Worm (Caenorhabditis elegans) whole organism, L4 larva: Measurements from ENCODE around the gene mig-15.

Experiments
- D1046.2 ChIP-seq: fragments of 200-800 bp; sonication (Bioruptor generic); IDR thresholded peaks from 2 replicates; pipeline ENCODE4 v1.3.6; 2022; ENCODE audit warnings: missing genetic modification characterization, missing compliant biosample characterization
- F49E8.2 ChIP-seq: sonication (generic microtip); optimal IDR thresholded peaks from 2 replicates; lab custom pipeline; 2016; ENCODE audit warnings: missing compliant biosample characterization, mild to moderate bottlenecking, missing genetic modification characterization, borderline replicate concordance
- Y48G9A.11 ChIP-seq: fragments of 200-800 bp; sonication (Bioruptor generic); IDR thresholded peaks from 2 replicates; pipeline ENCODE4 v1.3.6; 2022; ENCODE audit warnings: missing genetic modification reagents, missing genetic modification characterization, missing compliant biosample characterization
- aha-1 ChIP-seq: fragments of 150-350 bp; peaks from one replicate; lab custom pipeline; 2014; ENCODE audit warnings: missing biosample characterization, missing genetic modification characterization
- ceh-28 ChIP-seq: fragments of 150-350 bp; optimal IDR thresholded peaks from 2 replicates; lab custom pipeline; 2014; ENCODE audit warnings: missing biosample characterization, missing genetic modification reagents, missing genetic modification characterization
- ceh-32 ChIP-seq: sonication (generic microtip); optimal IDR thresholded peaks from 2 replicates; lab custom pipeline; 2016; ENCODE audit warnings: mild to moderate bottlenecking, missing genetic modification characterization, missing compliant biosample characterization; ENCODE audit not compliant: poor library complexity
- ceh-44 ChIP-seq: fragments of 200-800 bp; sonication (Bioruptor generic); IDR thresholded peaks from 2 replicates; pipeline ENCODE4 v1.3.6; 2022; ENCODE audit warnings: missing genetic modification reagents, missing genetic modification characterization, missing compliant biosample characterization
- daf-16 ChIP-seq, 3 experiments: sonication (generic microtip); optimal IDR thresholded peaks; 2 replicates each; lab custom pipeline; 2016 to 2017; ENCODE audit warnings: missing genetic modification characterization in 3 of 3, missing genetic modification reagents in 3 of 3, mild to moderate bottlenecking in 2 of 3, missing compliant biosample characterization in 2 of 3, missing biosample characterization in 1 of 3, moderate library complexity in 1 of 3
- daf-8 ChIP-seq: fragments of 200-800 bp; sonication (Bioruptor generic); IDR thresholded peaks from 2 replicates; pipeline ENCODE4 v1.3.6; 2022; ENCODE audit warnings: missing genetic modification characterization, missing compliant biosample characterization
- dve-1 ChIP-seq: sonication (generic microtip); optimal IDR thresholded peaks from 2 replicates; lab custom pipeline; 2017; ENCODE audit warnings: antibody characterized with exemption, mild to moderate bottlenecking, missing genetic modification characterization, missing compliant biosample characterization; ENCODE audit not compliant: insufficient read depth
- egl-27 ChIP-seq: sonication (generic microtip); optimal IDR thresholded peaks from 3 replicates; lab custom pipeline; 2017; ENCODE audit warnings: missing biosample characterization, missing genetic modification reagents, missing genetic modification characterization
- gei-8 ChIP-seq: fragments of 200-800 bp; sonication (Bioruptor generic); optimal IDR thresholded peaks from 2 replicates; lab custom pipeline; 2018; ENCODE audit warnings: mild to moderate bottlenecking, missing genetic modification characterization, missing compliant biosample characterization
- hlh-11 ChIP-seq: fragments of 200-800 bp; sonication (Bioruptor generic); optimal IDR thresholded peaks from 2 replicates; lab custom pipeline; 2018; ENCODE audit warnings: mild to moderate bottlenecking, missing genetic modification characterization, missing compliant biosample characterization
- lin-1 ChIP-seq: fragments of 200-800 bp; sonication (Bioruptor generic); IDR thresholded peaks from 2 replicates; pipeline ENCODE4 v1.3.6; 2022; ENCODE audit warnings: missing genetic modification reagents, missing genetic modification characterization, missing compliant biosample characterization
- madf-9 ChIP-seq: fragments of 200-800 bp; sonication (Bioruptor generic); conservative IDR thresholded peaks from 2 replicates; pipeline ENCODE4 v1.3.6; 2022; ENCODE audit warnings: missing genetic modification reagents, missing genetic modification characterization, missing compliant biosample characterization
- mes-2 ChIP-seq: sonication (generic microtip); optimal IDR thresholded peaks from 2 replicates; lab custom pipeline; 2016; ENCODE audit warnings: missing genotype, mild to moderate bottlenecking, missing genetic modification characterization, missing compliant biosample characterization; ENCODE audit not compliant: poor library complexity, severe bottlenecking
- nhr-10 ChIP-seq: fragments of 150-350 bp; optimal IDR thresholded peaks from 2 replicates; lab custom pipeline; 2014; ENCODE audit warnings: missing biosample characterization, missing genetic modification characterization
- nhr-102 ChIP-seq: sonication (generic microtip); optimal IDR thresholded peaks from 2 replicates; lab custom pipeline; 2016; ENCODE audit warnings: mild to moderate bottlenecking, missing genetic modification characterization, moderate library complexity, missing compliant biosample characterization
- nhr-111 ChIP-seq: fragments of 200-800 bp; sonication (Bioruptor generic); optimal IDR thresholded peaks from 2 replicates; lab custom pipeline; 2018; ENCODE audit warnings: mild to moderate bottlenecking, missing genetic modification characterization, missing compliant biosample characterization
- nhr-237 ChIP-seq: sonication (generic microtip); optimal IDR thresholded peaks from 2 replicates; lab custom pipeline; 2017; ENCODE audit warnings: missing biosample characterization, missing genetic modification characterization
- nhr-25 ChIP-seq: sonication (generic microtip); optimal IDR thresholded peaks from 2 replicates; lab custom pipeline; 2017; ENCODE audit warnings: missing genetic modification characterization, mild to moderate bottlenecking, missing compliant biosample characterization, antibody characterized with exemption, moderate library complexity, borderline replicate concordance; ENCODE audit not compliant: insufficient read depth
- nhr-41 ChIP-seq: fragments of 200-800 bp; sonication (Bioruptor generic); IDR thresholded peaks from 2 replicates; pipeline ENCODE4 v1.3.6; 2022; ENCODE audit warnings: missing genetic modification reagents, missing genetic modification characterization, missing compliant biosample characterization
- pqm-1 ChIP-seq: sonication (generic microtip); optimal IDR thresholded peaks from 2 replicates; lab custom pipeline; 2017; ENCODE audit warnings: missing biosample characterization, missing genetic modification characterization
- rbr-2 ChIP-seq: sonication (generic microtip); optimal IDR thresholded peaks from 2 replicates; lab custom pipeline; 2016; ENCODE audit warnings: missing genotype, missing genetic modification characterization, missing compliant biosample characterization
- saeg-2 ChIP-seq: fragments of 200-800 bp; sonication (Bioruptor generic); IDR thresholded peaks from 2 replicates; pipeline ENCODE4 v1.3.6; 2022; ENCODE audit warnings: missing genetic modification reagents, missing genetic modification characterization, missing compliant biosample characterization
- set-16 ChIP-seq: fragments of 200-800 bp; sonication (Bioruptor generic); IDR thresholded peaks from 2 replicates; pipeline ENCODE4 v1.3.6; 2022; ENCODE audit warnings: missing genetic modification reagents, missing genetic modification characterization, missing compliant biosample characterization
- snpc-1.2 ChIP-seq: fragments of 200-800 bp; sonication (Bioruptor generic); IDR thresholded peaks from 2 replicates; pipeline ENCODE4 v1.3.6; 2022; ENCODE audit warnings: missing genetic modification reagents, missing genetic modification characterization, missing compliant biosample characterization
- spr-3 ChIP-seq: fragments of 200-800 bp; sonication (Bioruptor generic); optimal IDR thresholded peaks from 2 replicates; lab custom pipeline; 2018; ENCODE audit warnings: mild to moderate bottlenecking, missing genetic modification characterization, missing compliant biosample characterization
- unc-62 ChIP-seq, 3 experiments: fragments of 150-350 bp in 1 of 3; sonication (generic microtip); optimal IDR thresholded peaks in 2 of 3; peaks in 1 of 3; 1 replicate in 1 of 3; 2 replicates in 2 of 3; lab custom pipeline; 2014 to 2017; ENCODE audit warnings: missing biosample characterization in 3 of 3, missing genetic modification characterization in 3 of 3, missing genetic modification reagents in 3 of 3, missing genotype in 1 of 3
- vab-7 ChIP-seq: fragments of 200-800 bp; sonication (Bioruptor generic); IDR thresholded peaks from 2 replicates; pipeline ENCODE4 v1.3.6; 2022; ENCODE audit warnings: missing genetic modification reagents, missing genetic modification characterization, missing compliant biosample characterization
- zag-1 ChIP-seq: fragments of 150-350 bp; optimal IDR thresholded peaks from 2 replicates; lab custom pipeline; 2014; ENCODE audit warnings: missing biosample characterization, missing genetic modification characterization
- zip-2 ChIP-seq: fragments of 150-350 bp; optimal IDR thresholded peaks from 2 replicates; lab custom pipeline; 2014; ENCODE audit warnings: missing biosample characterization, missing genetic modification characterization

mig-15 gene

ce11 chrX:10477172-10477985 lies 48.9 kb upstream of the mig-15 start (continued):
- peak; percentile 46 for TF ChIP-seq nhr-102 (tag; lab: Kevin White, UChicago)
- no peak for TF ChIP-seq ceh-28 (tag; lab: Kevin White, UChicago)
- no peak for TF ChIP-seq nhr-25 (tag; lab: Kevin White, UChicago)
- TF ChIP-seq saeg-2 (GFP tag; lab: Robert Waterston, UW) = no peak
- no peak for TF ChIP-seq nhr-111 (GFP tag; lab: Kevin White, UChicago)
- TF ChIP-seq nhr-10 (tag; lab: Kevin White, UChicago) = no peak
- TF ChIP-seq egl-27 (tag; lab: Kevin White, UChicago) = no peak
- no peak for TF ChIP-seq Y48G9A.11 (GFP tag; lab: Robert Waterston, UW)
- TF ChIP-seq gei-8 (GFP tag; lab: Kevin White, UChicago) = no peak
- no peak for TF ChIP-seq F49E8.2

ce11 chrX:10476573-10476972 lies 48.1 kb upstream of the mig-15 start, which contains the start of gene C39B10.7:
C39B10.7 (plus strand) TSS chrX:10476873.
- TF ChIP-seq Y48G9A.11 (GFP tag; lab: Robert Waterston, UW) (no peak), zag-1 (tag; lab: Kevin White, UChicago) (no peak), nhr-237 (tag; lab: Kevin White, UChicago) (no peak), nhr-102 (tag; lab: Kevin White, UChicago) (no peak), lin-1 (GFP tag; lab: Robert Waterston, UW) (no peak), egl-27 (tag; lab: Kevin White, UChicago) (no peak), vab-7 (GFP tag; lab: Robert Waterston, UW) (no peak), ceh-44 (GFP tag; lab: Robert Waterston, UW) (no peak), hlh-11 (tag; lab: Kevin White, UChicago) (no peak), madf-9 (GFP tag; lab: Robert Waterston, UW) (no peak), daf-8 (GFP tag; lab: Robert Waterston, UW) (no peak), ceh-32 (tag; lab: Kevin White, UChicago) (no peak), pqm-1 (no peak), snpc-1.2 (GFP tag; lab: Robert Waterston, UW) (no peak), nhr-41 (GFP tag; lab: Robert Waterston, UW) (no peak), D1046.2 (GFP tag; lab: Robert Waterston, UW) (no peak), spr-3 (GFP tag; lab: Kevin White, UChicago) (no peak), mes-2 (tag; lab: Kevin White, UChicago) (no peak)

- no peak for TF ChIP-seq mes-2 (tag; lab: Kevin White, UChicago)
- peak in 1 of 2 experiments; percentile 3 for TF ChIP-seq daf-16 (GFP tag; optimal IDR thresholded peaks at IDR 0.05; lab: Kevin White, UChicago)
- peak; percentile 49 for TF ChIP-seq daf-16 (tag; optimal IDR thresholded peaks at IDR 0.05; lab: Kevin White, UChicago)
- peak; percentile 78 for TF ChIP-seq pqm-1
- TF ChIP-seq rbr-2 (tag; lab: Kevin White, UChicago) = no peak
- TF ChIP-seq F49E8.2 = no peak
- TF ChIP-seq D1046.2 (GFP tag; lab: Robert Waterston, UW) = no peak
- TF ChIP-seq dve-1 (tag; lab: Kevin White, UChicago) = peak; percentile 55
- no peak for TF ChIP-seq aha-1
Observed at ce11 chrX:10474998-10475577, 46.6 kb upstream of the mig-15 start, which contains the start of gene elt-4. elt-4 (plus strand) TSS chrX:10475527.

ce11 chrX:10463542-10463941 lies 35.1 kb upstream of the mig-15 start, which contains the start of gene C39B10.1:
C39B10.1 (minus strand) TSS chrX:10463642.
- TF ChIP-seq set-16 (no peak), spr-3 (GFP tag; lab: Kevin White, UChicago) (no peak), zip-2 (no peak), unc-62 (GFP tag; optimal IDR thresholded peaks at IDR 0.05 in 1 of 2; lab: Kevin White, UChicago) (peak in 1 of 2 experiments; percentile 60), unc-62 (tag; optimal IDR thresholded peaks at IDR 0.05; lab: Kevin White, UChicago) (no peak)
